Fruit fly (Drosophila melanogaster) whole organism, embryonic: Measurements from ENCODE around the gene CG10638.

Experiments
- B-H2 ChIP-seq: fragments of 200-800 bp; sonication (Bioruptor generic); optimal IDR thresholded peaks from 2 replicates; lab custom pipeline; 2018; ENCODE audit warnings: missing biosample characterization, mild to moderate bottlenecking, missing genetic modification characterization
- C15 ChIP-seq: fragments of 200-800 bp; sonication (Bioruptor generic); IDR thresholded peaks from 3 replicates; pipeline ENCODE4 v1.3.6; 2022; ENCODE audit warnings: missing biosample characterization, missing genetic modification characterization
- CG10209 ChIP-seq: fragments of 200-800 bp; sonication (Bioruptor generic); optimal IDR thresholded peaks from 3 replicates; lab custom pipeline; 2017; ENCODE audit warnings: missing biosample characterization, mild to moderate bottlenecking, missing genetic modification characterization, missing genetic modification reagents
- CG10543 ChIP-seq: fragments of 200-800 bp; sonication (Bioruptor generic); optimal IDR thresholded peaks from 3 replicates; lab custom pipeline; 2017; ENCODE audit warnings: missing biosample characterization, mild to moderate bottlenecking, missing genetic modification characterization, moderate library complexity
- CG12942 ChIP-seq: fragments of 200-800 bp; sonication (Bioruptor generic); optimal IDR thresholded peaks from 3 replicates; lab custom pipeline; 2016; ENCODE audit warnings: missing biosample characterization, missing genetic modification characterization
- CG14965 ChIP-seq: fragments of 200-800 bp; sonication (Bioruptor generic); optimal IDR thresholded peaks from 2 replicates; lab custom pipeline; 2016; ENCODE audit warnings: missing biosample characterization, missing genetic modification characterization, borderline replicate concordance
- CG1603 ChIP-seq: fragments of 200-800 bp; sonication (Bioruptor generic); optimal IDR thresholded peaks from 2 replicates; lab custom pipeline; 2019; ENCODE audit warnings: missing biosample characterization, mild to moderate bottlenecking, missing genetic modification characterization, moderate library complexity
- CG1647 ChIP-seq: fragments of 200-800 bp; sonication (Bioruptor generic); optimal IDR thresholded peaks from 3 replicates; lab custom pipeline; 2016; ENCODE audit warnings: missing biosample characterization, missing genetic modification characterization
- CG17361 ChIP-seq: fragments of 200-800 bp; sonication (Bioruptor generic); IDR thresholded peaks from 3 replicates; pipeline ENCODE4 v1.3.6; 2022; ENCODE audit warnings: missing biosample characterization, missing genetic modification characterization
- CG17385 ChIP-seq: fragments of 200-800 bp; sonication (Bioruptor generic); optimal IDR thresholded peaks from 3 replicates; lab custom pipeline; 2018; ENCODE audit warnings: missing biosample characterization, mild to moderate bottlenecking, missing genetic modification characterization
- CG17912 ChIP-seq: fragments of 200-800 bp; sonication (Bioruptor generic); optimal IDR thresholded peaks from 2 replicates; lab custom pipeline; 2018; ENCODE audit warnings: missing biosample characterization, mild to moderate bottlenecking, missing genetic modification characterization
- CG2712 ChIP-seq: fragments of 200-800 bp; optimal IDR thresholded peaks from 3 replicates; lab custom pipeline; 2019; ENCODE audit warnings: missing biosample characterization, mild to moderate bottlenecking, missing genetic modification characterization, moderate library complexity
- CG31365 ChIP-seq: fragments of 200-800 bp; sonication (Bioruptor generic); optimal IDR thresholded peaks from 2 replicates; lab custom pipeline; 2018; ENCODE audit warnings: missing biosample characterization, mild to moderate bottlenecking, missing genetic modification characterization
- CG31388 ChIP-seq: fragments of 200-800 bp; sonication (Bioruptor generic); optimal IDR thresholded peaks from 2 replicates; lab custom pipeline; 2016; ENCODE audit warnings: missing biosample characterization, missing genetic modification characterization
- CG32772 ChIP-seq: fragments of 200-800 bp; sonication (Bioruptor generic); IDR thresholded peaks from 2 replicates; pipeline ENCODE4 v1.3.6; 2022; ENCODE audit warnings: missing biosample characterization, missing genetic modification characterization
- CG4820 ChIP-seq: fragments of 200-800 bp; sonication (Bioruptor generic); optimal IDR thresholded peaks from 3 replicates; lab custom pipeline; 2016; ENCODE audit warnings: missing biosample characterization, missing genetic modification characterization
- CG5245 ChIP-seq: fragments of 200-800 bp; sonication (Bioruptor generic); optimal IDR thresholded peaks from 3 replicates; lab custom pipeline; 2016; ENCODE audit warnings: missing biosample characterization, missing genetic modification characterization
- CG8924 ChIP-seq: fragments of 200-800 bp; optimal IDR thresholded peaks from 3 replicates; lab custom pipeline; 2019; ENCODE audit warnings: missing biosample characterization, mild to moderate bottlenecking, missing genetic modification characterization, moderate library complexity
- Chrac-16 ChIP-seq: fragments of 200-800 bp; sonication (Bioruptor generic); optimal IDR thresholded peaks from 3 replicates; lab custom pipeline; 2016; ENCODE audit warnings: missing biosample characterization, missing genetic modification characterization
- CrebB ChIP-seq: fragments of 200-800 bp; sonication (Bioruptor generic); optimal IDR thresholded peaks from 3 replicates; lab custom pipeline; 2018; ENCODE audit warnings: missing biosample characterization, mild to moderate bottlenecking, missing genetic modification characterization
- Doc2 ChIP-seq: fragments of 200-800 bp; sonication (Bioruptor generic); IDR thresholded peaks from 2 replicates; pipeline ENCODE4 v1.3.6; 2022; ENCODE audit warnings: missing biosample characterization, missing genetic modification characterization
- Drgx ChIP-seq: fragments of 200-800 bp; sonication (Bioruptor generic); IDR thresholded peaks from 2 replicates; pipeline ENCODE4 v1.3.6; 2022; ENCODE audit warnings: missing biosample characterization, missing genetic modification characterization
- Eip74EF ChIP-seq, 2 experiments: fragments of 200-800 bp in 1 of 2; fragments of >200 bp in 1 of 2; sonication (Bioruptor generic) in 1 of 2; optimal IDR thresholded peaks; 2 replicates each; lab custom pipeline; 2017 to 2019; ENCODE audit warnings: missing biosample characterization in 2 of 2, missing genetic modification characterization in 2 of 2, mild to moderate bottlenecking in 1 of 2, moderate library complexity in 1 of 2
- Gsc ChIP-seq: fragments of 200-800 bp; sonication (Bioruptor generic); IDR thresholded peaks from 2 replicates; pipeline ENCODE4 v1.3.6; 2022; ENCODE audit warnings: missing biosample characterization, missing genetic modification characterization
- H2.0 ChIP-seq: fragments of 200-800 bp; sonication (Bioruptor generic); IDR thresholded peaks from 2 replicates; pipeline ENCODE4 v1.3.6; 2022; ENCODE audit warnings: missing biosample characterization, missing genetic modification characterization
- Hand ChIP-seq: fragments of 200-800 bp; sonication (Bioruptor generic); optimal IDR thresholded peaks from 2 replicates; lab custom pipeline; 2017; ENCODE audit warnings: mild to moderate bottlenecking, missing biosample characterization, missing genetic modification reagents, missing genetic modification characterization
- Lhr ChIP-seq: fragments of 200-800 bp; sonication (Bioruptor generic); optimal IDR thresholded peaks from 3 replicates; lab custom pipeline; 2017; ENCODE audit warnings: mild to moderate bottlenecking, missing biosample characterization, missing genetic modification reagents, missing genetic modification characterization
- MTF-1 ChIP-seq: fragments of 200-800 bp; sonication (Bioruptor generic); optimal IDR thresholded peaks from 2 replicates; lab custom pipeline; 2018; ENCODE audit warnings: missing biosample characterization, mild to moderate bottlenecking, missing genetic modification characterization, borderline replicate concordance
- Nf-YB ChIP-seq: fragments of 200-800 bp; sonication (Bioruptor generic); optimal IDR thresholded peaks from 3 replicates; lab custom pipeline; 2019; ENCODE audit warnings: missing biosample characterization, mild to moderate bottlenecking, missing genetic modification characterization, moderate library complexity
- Optix ChIP-seq: fragments of 200-800 bp; sonication (Bioruptor generic); IDR thresholded peaks from 3 replicates; pipeline ENCODE4 v1.3.6; 2022; ENCODE audit warnings: missing biosample characterization, missing genetic modification characterization
- Tbp ChIP-seq: fragments of >200 bp; optimal IDR thresholded peaks from 2 replicates; lab custom pipeline; 2018; ENCODE audit warnings: missing biosample characterization, missing genetic modification characterization
- al ChIP-seq: fragments of 200-800 bp; sonication (Bioruptor generic); IDR thresholded peaks from 2 replicates; pipeline ENCODE4 v1.3.6; 2022; ENCODE audit warnings: missing biosample characterization, missing genetic modification characterization
- ci ChIP-seq: fragments of 200-800 bp; sonication (Bioruptor generic); IDR thresholded peaks from 3 replicates; pipeline ENCODE4 v1.3.6; 2022; ENCODE audit warnings: missing biosample characterization, missing genetic modification characterization
- dati ChIP-seq: fragments of 200-800 bp; sonication (Bioruptor generic); IDR thresholded peaks from 2 replicates; pipeline ENCODE4 v1.3.6; 2022; ENCODE audit warnings: missing biosample characterization, missing genetic modification characterization
- dmrt99B ChIP-seq: fragments of 200-800 bp; sonication (Bioruptor generic); optimal IDR thresholded peaks from 2 replicates; lab custom pipeline; 2018; ENCODE audit warnings: missing biosample characterization, mild to moderate bottlenecking, missing genetic modification characterization, moderate library complexity
- esg ChIP-seq: fragments of 200-800 bp; sonication (Bioruptor generic); conservative IDR thresholded peaks from 2 replicates; pipeline ENCODE4 v1.3.6; 2022; ENCODE audit warnings: missing biosample characterization, missing genetic modification characterization
- fd102C ChIP-seq: fragments of 200-800 bp; sonication (Bioruptor generic); optimal IDR thresholded peaks from 2 replicates; lab custom pipeline; 2018; ENCODE audit warnings: missing biosample characterization, mild to moderate bottlenecking, missing genetic modification characterization, moderate library complexity
- gcm2 ChIP-seq: fragments of 200-800 bp; sonication (Bioruptor generic); optimal IDR thresholded peaks from 2 replicates; lab custom pipeline; 2016; ENCODE audit warnings: missing biosample characterization, missing genetic modification characterization
- gsb-n ChIP-seq: fragments of 200-800 bp; sonication (Bioruptor generic); optimal IDR thresholded peaks from 3 replicates; lab custom pipeline; 2018; ENCODE audit warnings: missing biosample characterization, mild to moderate bottlenecking, missing genetic modification characterization
- h ChIP-seq: fragments of >200 bp; optimal IDR thresholded peaks from 2 replicates; lab custom pipeline; 2017
- mam ChIP-seq: fragments of 200-800 bp; sonication (Bioruptor generic); optimal IDR thresholded peaks from 3 replicates; lab custom pipeline; 2016; ENCODE audit warnings: missing biosample characterization, missing genetic modification characterization
- mld ChIP-seq: fragments of 200-800 bp; sonication (Bioruptor generic); IDR thresholded peaks from 3 replicates; pipeline ENCODE4 v1.3.6; 2022; ENCODE audit warnings: missing biosample characterization, missing genetic modification characterization; ENCODE audit not compliant: partially characterized antibody
- org-1 ChIP-seq: fragments of 200-800 bp; sonication (Bioruptor generic); optimal IDR thresholded peaks from 2 replicates; lab custom pipeline; 2017; ENCODE audit warnings: missing biosample characterization, missing genetic modification characterization
- run ChIP-seq: fragments of 200-800 bp; sonication (Bioruptor generic); optimal IDR thresholded peaks from 3 replicates; lab custom pipeline; 2018; ENCODE audit warnings: missing biosample characterization, mild to moderate bottlenecking, missing genetic modification characterization
- scrt ChIP-seq: fragments of 200-800 bp; sonication (Bioruptor generic); optimal IDR thresholded peaks from 2 replicates; lab custom pipeline; 2018; ENCODE audit warnings: missing biosample characterization, mild to moderate bottlenecking, missing genetic modification characterization, moderate library complexity
- sim ChIP-seq: fragments of 200-800 bp; sonication (Bioruptor generic); IDR thresholded peaks from 2 replicates; pipeline ENCODE4 v1.3.6; 2022; ENCODE audit warnings: missing biosample characterization, missing genetic modification characterization
- ssp ChIP-seq: fragments of 200-800 bp; sonication (Bioruptor generic); IDR thresholded peaks from 2 replicates; pipeline ENCODE4 v1.3.6; 2022; ENCODE audit warnings: missing biosample characterization, missing genetic modification characterization
- tgo ChIP-seq: fragments of 200-800 bp; sonication (Bioruptor generic); IDR thresholded peaks from 3 replicates; pipeline ENCODE4 v1.3.6; 2022; ENCODE audit warnings: missing biosample characterization, missing genetic modification characterization
- unc-4 ChIP-seq: fragments of 200-800 bp; sonication (Bioruptor generic); IDR thresholded peaks from 2 replicates; pipeline ENCODE4 v1.3.6; 2022; ENCODE audit warnings: missing biosample characterization, missing genetic modification characterization; ENCODE audit not compliant: partially characterized antibody
- zen ChIP-seq: fragments of 200-800 bp; sonication (Bioruptor generic); optimal IDR thresholded peaks from 3 replicates; lab custom pipeline; 2018; ENCODE audit warnings: missing biosample characterization, mild to moderate bottlenecking, missing genetic modification characterization, moderate library complexity

CG10638 gene

DNA sequence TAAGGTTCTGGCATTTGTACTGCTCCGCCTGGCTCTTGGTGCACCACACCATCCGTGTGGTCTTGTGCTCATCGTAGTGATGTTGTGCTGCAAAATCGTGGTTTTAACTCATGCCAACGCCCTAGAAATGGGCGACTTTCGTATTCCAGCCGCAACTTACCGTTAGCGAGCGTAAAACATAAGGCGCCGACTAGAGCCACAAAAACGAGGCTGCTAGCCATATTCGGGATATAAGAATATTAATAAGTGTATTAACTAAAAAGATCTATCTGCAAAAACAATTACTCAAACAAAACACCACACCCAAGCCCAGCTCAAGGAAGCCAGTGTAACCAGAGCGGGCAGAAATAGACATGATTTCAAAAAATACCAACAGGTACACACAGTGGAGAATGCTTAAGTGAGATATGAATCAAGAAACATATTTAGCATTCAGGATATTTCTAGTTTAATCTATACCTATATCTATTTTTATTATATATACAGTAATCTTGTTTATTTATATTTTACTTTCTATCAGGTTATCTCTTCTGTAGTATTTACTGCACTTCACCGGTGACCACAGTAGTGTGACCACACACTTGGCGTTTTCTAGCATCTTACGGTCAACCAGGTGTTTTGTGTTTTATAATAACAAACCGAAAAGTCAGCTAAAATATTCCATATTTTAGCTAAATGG lies 32.4 kb upstream of the CG10638 start, which contains the start of the genes Tsf2 and CG34242 (continued):
- TF ChIP-seq gsb-n (tag; lab: Kevin White, UChicago), result no peak
- no peak for TF ChIP-seq h (lab: Kevin White, UChicago)
- TF ChIP-seq run (tag; lab: Kevin White, UChicago), result no peak
- peak; percentile 94 for TF ChIP-seq CG17361
- TF ChIP-seq gcm2 (GFP tag; lab: Kevin White, UChicago), result no peak
- TF ChIP-seq MTF-1, result peak; percentile 39
- peak; percentile 94 for TF ChIP-seq tgo (GFP tag; lab: Robert Waterston, UW)
- peak; percentile 79 for TF ChIP-seq C15 (GFP tag; lab: Robert Waterston, UW)
- peak; percentile 79 for TF ChIP-seq al (GFP tag; lab: Robert Waterston, UW)
- TF ChIP-seq CG8924 (tag; lab: Kevin White, UChicago), result peak; percentile 86
- TF ChIP-seq CG10209, result peak; percentile 4
- TF ChIP-seq CG14965 (GFP tag; lab: Kevin White, UChicago), result no peak
- TF ChIP-seq Eip74EF (GFP tag; optimal IDR thresholded peaks at IDR 0.05; lab: Kevin White, UChicago), result peak in 1 of 2 experiments; percentile 33
- peak; percentile 21 for TF ChIP-seq mam (GFP tag; lab: Kevin White, UChicago)
- TF ChIP-seq esg, result peak; percentile 97
- peak; percentile 95 for TF ChIP-seq Drgx (GFP tag; lab: Robert Waterston, UW)
- peak; percentile 25 for TF ChIP-seq CG17385
- no peak for TF ChIP-seq fd102C (GFP tag; lab: Kevin White, UChicago)
- TF ChIP-seq CG10543, result peak; percentile 52
- peak; percentile 73 for TF ChIP-seq scrt (GFP tag; lab: Kevin White, UChicago)
- peak; percentile 31 for TF ChIP-seq Lhr (GFP tag; lab: Kevin White, UChicago)
- TF ChIP-seq CG17912, result no peak
- no peak for TF ChIP-seq CG1603 (tag; lab: Kevin White, UChicago)
- TF ChIP-seq CG12942 (GFP tag; lab: Kevin White, UChicago), result no peak
- no peak for TF ChIP-seq Chrac-16 (GFP tag; lab: Kevin White, UChicago)
- no peak for TF ChIP-seq dati (GFP tag; lab: Robert Waterston, UW)
- peak; percentile 8 for TF ChIP-seq CG5245 (GFP tag; lab: Kevin White, UChicago)
- no peak for TF ChIP-seq H2.0 (GFP tag; lab: Robert Waterston, UW)
- TF ChIP-seq mld, result no peak
- TF ChIP-seq zen (tag; lab: Kevin White, UChicago), result peak; percentile 86
- TF ChIP-seq dmrt99B (tag; lab: Kevin White, UChicago), result peak; percentile 81
- no peak for TF ChIP-seq unc-4 (GFP tag; lab: Robert Waterston, UW)
- TF ChIP-seq org-1 (GFP tag; lab: Kevin White, UChicago), result peak; percentile 2
- peak; percentile 52; the same call in 1 of the 2 replicates for TF ChIP-seq Doc2 (GFP tag; lab: Robert Waterston, UW)
- TF ChIP-seq Gsc (GFP tag; lab: Robert Waterston, UW), result peak; percentile 63; the same call in 1 of the 2 replicates
- peak; percentile 86 for TF ChIP-seq CG4820 (GFP tag; lab: Kevin White, UChicago)
- peak; percentile 81 for TF ChIP-seq CG31388 (GFP tag; lab: Kevin White, UChicago)
- peak; percentile 89 for TF ChIP-seq CG2712
- peak; percentile 58; the same call in 1 of the 2 replicates for TF ChIP-seq sim (GFP tag; lab: Robert Waterston, UW)
- peak; percentile 96 for TF ChIP-seq CG32772 (GFP tag; lab: Robert Waterston, UW)
- no peak for TF ChIP-seq CrebB (tag; lab: Kevin White, UChicago)
- TF ChIP-seq B-H2 (GFP tag; lab: Kevin White, UChicago), result no peak
- peak; percentile 74 for TF ChIP-seq Optix (GFP tag; lab: Robert Waterston, UW)
- no peak for TF ChIP-seq Nf-YB (GFP tag; lab: Kevin White, UChicago)
- peak; percentile 16 for TF ChIP-seq CG31365 (tag; lab: Kevin White, UChicago)
- peak; percentile 22 for TF ChIP-seq CG1647 (GFP tag; lab: Kevin White, UChicago)
- TF ChIP-seq Tbp (GFP tag; lab: Kevin White, UChicago), result no peak
- TF ChIP-seq ci (GFP tag; lab: Robert Waterston, UW), result no peak
- no peak for TF ChIP-seq Hand
- peak; percentile 88 for TF ChIP-seq ssp (GFP tag; lab: Robert Waterston, UW)
